Worm (Caenorhabditis elegans): ENCODE data around the gene sqt-3.

The sqt-3 gene

DNA sequence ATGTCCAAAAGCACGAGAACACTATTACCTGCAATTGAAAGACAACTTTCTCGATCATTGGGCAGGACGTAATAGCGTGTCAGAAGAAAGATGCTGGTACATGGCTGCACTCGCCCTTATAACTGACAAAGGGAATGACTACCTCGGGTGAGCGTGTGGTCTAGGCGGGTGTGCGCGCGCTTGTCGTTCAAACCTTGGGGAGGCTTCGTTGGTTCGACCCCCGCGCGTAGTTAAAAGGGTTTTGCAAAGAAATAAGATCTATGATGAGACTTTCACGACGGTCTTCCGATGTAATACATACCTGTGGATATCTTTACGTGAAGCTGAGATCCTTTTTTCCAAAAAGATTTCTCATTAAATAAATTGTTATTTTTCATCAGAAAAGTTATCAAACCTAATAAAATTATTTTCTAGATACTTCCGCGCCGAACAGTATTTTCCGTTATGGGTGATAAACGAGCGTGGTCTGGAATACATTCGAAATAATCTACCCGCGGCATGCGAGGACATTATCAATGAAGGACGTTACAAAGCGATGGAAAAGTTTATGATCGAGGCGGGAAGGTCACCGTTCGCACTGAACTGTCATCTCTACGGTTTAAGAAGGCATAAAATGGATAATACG is 49.0 kb upstream of the sqt-3 start (continued):
- TF ChIP-seq jun-1 (tag; optimal IDR thresholded peaks at IDR 0.05) (peak; percentile 85), nhr-11 (tag; optimal IDR thresholded peaks at IDR 0.05) (peak; percentile 19), unc-130 (tag; optimal IDR thresholded peaks at IDR 0.05) (peak; percentile 65), xbp-1 (tag; optimal IDR thresholded peaks at IDR 0.05) (peak; percentile 72), sup-37 (GFP tag; optimal IDR thresholded peaks at IDR 0.05) (peak; percentile 69), hlh-17 (GFP tag; optimal IDR thresholded peaks at IDR 0.05; ENCODE audit: borderline replicate concordance) (no peak), nhr-76 (tag; optimal IDR thresholded peaks at IDR 0.05) (peak; percentile 78), unc-86 (tag; optimal IDR thresholded peaks at IDR 0.05) (peak; percentile 77), tbx-2 (tag; optimal IDR thresholded peaks at IDR 0.05) (peak; percentile 82), F16B12.6 (tag; optimal IDR thresholded peaks at IDR 0.05) (no peak), dsc-1 (tag; optimal IDR thresholded peaks at IDR 0.05) (peak; percentile 91), fkh-8 (tag; optimal IDR thresholded peaks at IDR 0.05) (peak; percentile 84), alr-1 (tag; optimal IDR thresholded peaks at IDR 0.05; ENCODE audit: borderline replicate concordance) (no peak), C04F5.9 (tag; optimal IDR thresholded peaks at IDR 0.05) (no peak), rnt-1 (tag; optimal IDR thresholded peaks at IDR 0.05) (peak; percentile 91), nhr-84 (tag; optimal IDR thresholded peaks at IDR 0.05) (no peak), lin-35 (GFP tag; optimal IDR thresholded peaks at IDR 0.05) (peak; percentile 71 to 74), snu-23 (GFP tag; optimal IDR thresholded peaks at IDR 0.05) (peak; percentile 86), ces-1 (GFP tag; optimal IDR thresholded peaks at IDR 0.05) (no peak), ets-5 (GFP tag; IDR thresholded peaks at IDR 0.05) (no peak), ceh-8 (GFP tag; optimal IDR thresholded peaks at IDR 0.05) (peak; percentile 60), mef-2 (tag; optimal IDR thresholded peaks at IDR 0.05) (no peak), lin-15B (tag; optimal IDR thresholded peaks at IDR 0.05) (peak; percentile 15), fos-1 (tag; optimal IDR thresholded peaks at IDR 0.05) (peak; percentile 68), pax-3 (tag; optimal IDR thresholded peaks at IDR 0.05) (peak; percentile 93), mep-1 (tag; optimal IDR thresholded peaks at IDR 0.05) (peak; percentile 58), nhr-20 (tag; optimal IDR thresholded peaks at IDR 0.05) (peak; percentile 83), lin-39 (tag; optimal IDR thresholded peaks at IDR 0.05) (peak; percentile 16), ama-1 (optimal IDR thresholded peaks at IDR 0.05) (peak; percentile 71), egl-27 (tag; optimal IDR thresholded peaks at IDR 0.05) (no peak), ztf-4 (tag; optimal IDR thresholded peaks at IDR 0.05) (peak; percentile 84), C34B4.2 (tag; optimal IDR thresholded peaks at IDR 0.05) (no peak), mdl-1 (tag; optimal IDR thresholded peaks at IDR 0.05) (peak in 1 of 2 experiments; percentile 72), ztf-11 (tag; optimal IDR thresholded peaks at IDR 0.05) (peak in 1 of 2 experiments; percentile 84), sptf-1 (tag; optimal IDR thresholded peaks at IDR 0.05) (no peak), tlp-1 (tag; optimal IDR thresholded peaks at IDR 0.05) (no peak), ceh-63 (GFP tag; optimal IDR thresholded peaks at IDR 0.05) (peak; percentile 64), irx-1 (tag; optimal IDR thresholded peaks at IDR 0.05) (peak; percentile 73), hlh-4 (tag; optimal IDR thresholded peaks at IDR 0.05) (no peak), efl-1 (optimal IDR thresholded peaks at IDR 0.05) (peak; percentile 69 to 73), efl-1 (GFP tag; optimal IDR thresholded peaks at IDR 0.05 in 1 of 2) (peak; percentile 52 to 97), elt-2 (tag; optimal IDR thresholded peaks at IDR 0.05) (peak; percentile 76), nhr-12 (tag; optimal IDR thresholded peaks at IDR 0.05) (no peak), lin-13 (GFP tag; optimal IDR thresholded peaks at IDR 0.05) (peak; percentile 65), nhr-71 (tag; optimal IDR thresholded peaks at IDR 0.05) (peak; percentile 88), elt-3 (tag; optimal IDR thresholded peaks at IDR 0.05) (peak in 3 of 6 experiments; percentile 36 to 61 (median 37)), snpc-4 (tag; optimal IDR thresholded peaks at IDR 0.05) (peak; percentile 57), fkh-10 (GFP tag; optimal IDR thresholded peaks at IDR 0.05) (peak; percentile 56), grh-1 (GFP tag; IDR thresholded peaks at IDR 0.05) (peak; percentile 74)

All from whole organism, L1 larva.